Fruit fly (Drosophila melanogaster): ENCODE results near the gene CG17162.

Gene CG17162

DNA sequence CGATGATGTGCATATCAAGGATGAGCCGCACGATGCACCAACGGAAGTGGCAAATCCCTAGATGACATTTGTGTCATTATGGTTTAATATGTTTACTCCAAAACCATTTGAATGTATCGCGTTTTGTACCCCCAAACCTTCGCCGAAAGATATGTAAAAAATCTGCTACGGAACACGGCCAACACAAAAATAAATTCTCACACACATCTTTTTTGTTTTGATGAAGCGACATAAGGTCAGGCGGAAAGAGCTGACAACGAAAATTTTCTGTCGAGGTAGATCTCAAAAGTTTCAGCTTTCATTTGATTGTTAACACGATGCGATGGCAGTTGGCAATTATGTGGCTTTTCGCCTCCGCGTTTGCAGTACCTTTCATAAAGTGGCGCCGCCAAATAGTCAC, 12.2 kb downstream of the CG17162 start, which contains the start of gene CG17169:
Gene CG17169 (plus strand): TSS at position 301 of the 400 bp plus-strand sequence.
- TF ChIP-seq CG10366 (GFP tag; IDR thresholded peaks at IDR 0.05), result no peak
- no peak for TF ChIP-seq ssp (GFP tag; IDR thresholded peaks at IDR 0.05)
- no peak for TF ChIP-seq CG8359 (GFP tag; optimal IDR thresholded peaks at IDR 0.05; ENCODE audit: borderline replicate concordance)
- TF ChIP-seq CG9932 (GFP tag; IDR thresholded peaks at IDR 0.05), result no peak
- TF ChIP-seq grau (tag; optimal IDR thresholded peaks at IDR 0.05), result no peak
- no peak for TF ChIP-seq CG4730 (GFP tag; IDR thresholded peaks at IDR 0.05)
- TF ChIP-seq prd (optimal IDR thresholded peaks at IDR 0.05), result no peak
- no peak for TF ChIP-seq prd (GFP tag; IDR thresholded peaks at IDR 0.05)
- no peak for TF ChIP-seq wor (GFP tag; IDR thresholded peaks at IDR 0.05)
- TF ChIP-seq ro (GFP tag; IDR thresholded peaks at IDR 0.05), result no peak
- TF ChIP-seq tna (GFP tag; IDR thresholded peaks at IDR 0.05; ENCODE audit: partially characterized antibody), result no peak
- TF ChIP-seq Doc3 (GFP tag; IDR thresholded peaks at IDR 0.05; ENCODE audit: partially characterized antibody), result no peak
- TF ChIP-seq CG3163 (GFP tag; optimal IDR thresholded peaks at IDR 0.05), result no peak
- no peak for TF ChIP-seq CG17359 (tag; optimal IDR thresholded peaks at IDR 0.05)

DNA sequence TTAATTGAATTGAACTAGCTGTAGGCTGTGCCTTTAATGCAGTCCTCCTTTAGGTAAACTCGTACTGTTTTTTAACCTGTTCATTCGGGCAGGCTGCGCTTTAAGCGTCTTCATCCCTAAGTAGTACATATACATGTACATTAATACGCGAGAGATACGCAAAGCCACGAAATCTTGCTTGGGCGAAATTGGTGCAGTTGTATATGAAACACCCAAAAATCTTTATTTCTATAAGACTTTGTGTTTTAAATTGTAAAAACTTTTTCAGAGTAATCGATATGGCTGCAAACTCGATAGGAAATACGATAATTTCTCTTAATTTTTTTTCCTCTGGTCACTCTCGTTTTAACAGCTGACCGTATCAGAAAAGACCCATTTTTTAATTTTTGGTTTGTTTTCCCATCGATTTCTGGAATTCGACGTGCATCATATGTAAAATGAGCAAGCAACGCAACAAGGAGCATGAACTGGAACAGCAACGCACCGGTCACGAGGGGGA, 14.1 kb downstream of the CG17162 start, which contains the start of the genes CG17163 and CG17168:
Gene CG17163 (minus strand): TSS at position 303 of the 499 bp plus-strand sequence.
Gene CG17168 (plus strand): TSS at position 332 of the 499 bp plus-strand sequence.
- TF ChIP-seq CG4730 (GFP tag; IDR thresholded peaks at IDR 0.05) (no peak), CG12071 (GFP tag; optimal IDR thresholded peaks at IDR 0.05) (no peak), chif (GFP tag; optimal IDR thresholded peaks at IDR 0.05) (no peak), Sin3A (optimal IDR thresholded peaks at IDR 0.05) (peak; percentile 28), CG10147 (GFP tag; optimal IDR thresholded peaks at IDR 0.05) (no peak), MBD-R2 (GFP tag; IDR thresholded peaks at IDR 0.05) (peak; percentile 35; the same call in 1 of the 2 replicates), unc-4 (GFP tag; IDR thresholded peaks at IDR 0.05; ENCODE audit: partially characterized antibody) (0 out of 2 replicates have a peak, but pooled peaks have one; percentile 32), HLH4C (GFP tag; IDR thresholded peaks at IDR 0.05; ENCODE audit: partially characterized antibody) (peak; percentile 28; the same call in 2 of the 3 replicates), CkIIα-i1 (GFP tag; IDR thresholded peaks at IDR 0.05) (no peak), gfzf (GFP tag; optimal IDR thresholded peaks at IDR 0.05) (peak; percentile 67), E2f2 (GFP tag; IDR thresholded peaks at IDR 0.05) (0 out of 2 replicates have a peak, but pooled peaks have one; percentile 14), BEAF-32 (GFP tag; optimal IDR thresholded peaks at IDR 0.05) (peak; percentile 68), stwl (tag; optimal IDR thresholded peaks at IDR 0.05) (peak; percentile 12), CG11723 (GFP tag; optimal IDR thresholded peaks at IDR 0.05) (no peak), Neu2 (GFP tag; optimal IDR thresholded peaks at IDR 0.05; ENCODE audit: borderline replicate concordance) (no peak), Med (GFP tag) (peak; percentile 39), crp (GFP tag; optimal IDR thresholded peaks at IDR 0.05) (peak in 1 of 2 experiments; percentile 81), CG30020 (tag; optimal IDR thresholded peaks at IDR 0.05) (peak; percentile 54), wor (GFP tag; IDR thresholded peaks at IDR 0.05) (no peak), da (GFP tag; optimal IDR thresholded peaks at IDR 0.05) (no peak), CG12155 (GFP tag; optimal IDR thresholded peaks at IDR 0.05) (no peak), Dll (GFP tag; IDR thresholded peaks at IDR 0.05; ENCODE audit: partially characterized antibody) (0 out of 4 replicates have a peak, but pooled peaks have one; percentile 26), Scr (GFP tag; IDR thresholded peaks at IDR 0.05; ENCODE audit: partially characterized antibody) (peak; percentile 43; the same call in 1 of the 2 replicates), GATAe (GFP tag; conservative IDR thresholded peaks at IDR 0.05) (no peak), Dp (GFP tag; optimal IDR thresholded peaks at IDR 0.05) (peak; percentile 4), klu (GFP tag; IDR thresholded peaks at IDR 0.05) (no peak), Dref (GFP tag; IDR thresholded peaks at IDR 0.05) (peak; percentile 53), trem (tag; optimal IDR thresholded peaks at IDR 0.05) (peak; percentile 6), CG31224 (GFP tag; IDR thresholded peaks at IDR 0.05) (no peak), CG15514 (GFP tag; optimal IDR thresholded peaks at IDR 0.05) (peak; percentile 14), pzg (GFP tag; optimal IDR thresholded peaks at IDR 0.05) (peak; percentile 11), CG31441 (GFP tag; IDR thresholded peaks at IDR 0.05) (no peak), CG12299 (tag; optimal IDR thresholded peaks at IDR 0.05) (no peak), CG14710 (tag; optimal IDR thresholded peaks at IDR 0.05) (peak; percentile 17), CG15479 (GFP tag; optimal IDR thresholded peaks at IDR 0.05) (peak; percentile 23), CG2889 (GFP tag; IDR thresholded peaks at IDR 0.05) (no peak), row (GFP tag; IDR thresholded peaks at IDR 0.05) (0 out of 3 replicates have a peak, but pooled peaks have one; percentile 8)
